Fruit fly (Drosophila melanogaster): ENCODE measurements at regions not wholly inside any gene's neighbourhood (a gene's known extent, or its start where the extent isn't known, plus 50 kb on each side); places are given as distances from the start of the nearest gene placed in this dataset.

DNA sequence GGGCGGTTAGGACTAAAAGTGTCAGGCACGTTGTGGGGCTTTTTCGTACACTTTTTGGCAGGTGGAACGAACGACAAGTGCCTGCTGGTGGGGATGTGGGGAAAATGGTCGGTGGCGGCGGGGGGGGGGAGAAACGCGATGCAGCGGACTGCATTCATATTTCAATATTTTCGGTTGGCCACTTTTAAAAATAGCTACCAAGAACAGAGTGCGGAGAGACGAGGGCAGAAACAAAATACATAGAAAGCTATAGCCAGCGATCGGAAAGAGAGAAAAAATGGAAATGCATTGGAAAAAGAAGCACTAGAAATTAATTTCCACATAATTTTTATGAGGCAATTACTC is 59.7 kb upstream of the CG12362 start:
- TF ChIP-seq sv (GFP tag; optimal IDR thresholded peaks at IDR 0.05) (no peak), usp (GFP tag; optimal IDR thresholded peaks at IDR 0.05) (no peak), Rel (GFP tag; optimal IDR thresholded peaks at IDR 0.05) (no peak), Rel (tag; optimal IDR thresholded peaks at IDR 0.05) (no peak), psq (GFP tag; optimal IDR thresholded peaks at IDR 0.05) (no peak), h (GFP tag; optimal IDR thresholded peaks at IDR 0.05) (no peak), jim (GFP tag; optimal IDR thresholded peaks at IDR 0.05) (no peak), lola (GFP tag; optimal IDR thresholded peaks at IDR 0.05) (no peak), fru (GFP tag; optimal IDR thresholded peaks at IDR 0.05) (no peak), brk (GFP tag; optimal IDR thresholded peaks at IDR 0.05) (no peak), dl (GFP tag; optimal IDR thresholded peaks at IDR 0.05; ENCODE audit: insufficient read depth in 1 of 2, partially characterized antibody in 2 of 2) (no peak), pan (optimal IDR thresholded peaks at IDR 0.05) (no peak)

Data from whole organism, wandering third instar larva.